Worm (Caenorhabditis elegans) whole organism, L4 larva: ENCODE data around the gene egl-5.

Experiments used
- D1046.2 ChIP-seq: fragments of 200-800 bp; sonication (Bioruptor generic); IDR thresholded peaks from 2 replicates; pipeline ENCODE4 v1.3.6; 2022; ENCODE audit warnings: missing genetic modification characterization, missing compliant biosample characterization
- F37D6.2 ChIP-seq: sonication (generic microtip); optimal IDR thresholded peaks from 2 replicates; lab custom pipeline; 2016; ENCODE audit warnings: mild to moderate bottlenecking, missing genetic modification characterization, missing compliant biosample characterization
- R02D3.7 ChIP-seq: fragments of 150-350 bp; sonication (generic microtip); optimal IDR thresholded peaks from 3 replicates; lab custom pipeline; 2014; ENCODE audit warnings: missing biosample characterization, missing genetic modification characterization
- T26A8.4 ChIP-seq: fragments of 200-800 bp; sonication (Bioruptor generic); IDR thresholded peaks from 2 replicates; pipeline ENCODE4 v1.3.6; 2022; ENCODE audit warnings: missing genetic modification characterization, missing compliant biosample characterization
- Y75B8A.6 ChIP-seq: fragments of 200-800 bp; sonication (Bioruptor generic); IDR thresholded peaks from 2 replicates; pipeline ENCODE4 v1.3.6; 2022; ENCODE audit warnings: missing genetic modification reagents, missing genetic modification characterization, missing compliant biosample characterization
- ZK337.2 ChIP-seq: fragments of 200-800 bp; sonication (Bioruptor generic); IDR thresholded peaks from 2 replicates; pipeline ENCODE4 v1.3.6; 2022; ENCODE audit warnings: missing genetic modification reagents, missing genetic modification characterization, missing compliant biosample characterization
- aha-1 ChIP-seq: fragments of 150-350 bp; peaks from one replicate; lab custom pipeline; 2014; ENCODE audit warnings: missing biosample characterization, missing genetic modification characterization
- arid-1 ChIP-seq: fragments of 200-800 bp; sonication (Bioruptor generic); conservative IDR thresholded peaks from 2 replicates; pipeline ENCODE4 v1.3.6; 2022; ENCODE audit warnings: missing genetic modification reagents, missing genetic modification characterization, missing compliant biosample characterization
- ceh-20 ChIP-seq: fragments of 200-800 bp; sonication (Bioruptor generic); IDR thresholded peaks from 2 replicates; pipeline ENCODE4 v1.3.6; 2022; ENCODE audit warnings: missing genetic modification reagents, missing genetic modification characterization, missing compliant biosample characterization
- cey-2 ChIP-seq: sonication (generic microtip); optimal IDR thresholded peaks from 3 replicates; lab custom pipeline; 2017; ENCODE audit warnings: missing genetic modification characterization, mild to moderate bottlenecking, missing compliant biosample characterization, antibody characterized with exemption, borderline replicate concordance; ENCODE audit not compliant: insufficient read depth
- daf-12 ChIP-seq: fragments of 150-350 bp; optimal IDR thresholded peaks from 2 replicates; lab custom pipeline; 2014; ENCODE audit warnings: missing biosample characterization, missing genetic modification reagents, missing genetic modification characterization
- dpl-1 ChIP-seq: fragments of 150-350 bp; optimal IDR thresholded peaks from 2 replicates; lab custom pipeline; 2014; ENCODE audit warnings: missing biosample characterization, missing genetic modification reagents, missing genetic modification characterization
- duxl-1 ChIP-seq: sonication (generic microtip); optimal IDR thresholded peaks from 2 replicates; lab custom pipeline; 2016; ENCODE audit warnings: mild to moderate bottlenecking, missing genetic modification characterization, moderate library complexity, missing compliant biosample characterization; ENCODE audit not compliant: poor library complexity
- dve-1 ChIP-seq: sonication (generic microtip); optimal IDR thresholded peaks from 2 replicates; lab custom pipeline; 2017; ENCODE audit warnings: antibody characterized with exemption, mild to moderate bottlenecking, missing genetic modification characterization, missing compliant biosample characterization; ENCODE audit not compliant: insufficient read depth
- hlh-30 ChIP-seq: sonication (generic microtip); optimal IDR thresholded peaks from 2 replicates; lab custom pipeline; 2017; ENCODE audit warnings: antibody characterized with exemption, mild to moderate bottlenecking, missing genetic modification characterization, missing compliant biosample characterization; ENCODE audit not compliant: insufficient read depth
- hmg-1.1 ChIP-seq: fragments of 200-800 bp; sonication (Bioruptor generic); IDR thresholded peaks from 2 replicates; pipeline ENCODE4 v1.3.6; 2022; ENCODE audit warnings: missing genetic modification reagents, missing genetic modification characterization, missing compliant biosample characterization
- lin-13 ChIP-seq: fragments of 150-350 bp; optimal IDR thresholded peaks from 2 replicates; lab custom pipeline; 2014; ENCODE audit warnings: missing biosample characterization, missing genetic modification reagents, missing genetic modification characterization
- lsy-2 ChIP-seq, 2 experiments: fragments of 150-350 bp in 1 of 2; sonication (generic microtip) in 1 of 2; optimal IDR thresholded peaks; 2 replicates each; lab custom pipeline; 2014 to 2017; ENCODE audit warnings: missing biosample characterization in 2 of 2, missing genetic modification characterization in 2 of 2
- madf-5 ChIP-seq, 2 experiments: fragments of 200-800 bp; sonication (Bioruptor generic); IDR thresholded peaks; 2 replicates each; pipeline ENCODE4 v1.3.6; 2022; ENCODE audit warnings: missing compliant biosample characterization in 2 of 2, missing genetic modification characterization in 2 of 2
- mdt-29 ChIP-seq: fragments of 200-800 bp; sonication (Bioruptor generic); IDR thresholded peaks from 2 replicates; pipeline ENCODE4 v1.3.6; 2022; ENCODE audit warnings: missing genetic modification reagents, missing genetic modification characterization, missing compliant biosample characterization
- mep-1 ChIP-seq: fragments of 150-350 bp; sonication (generic microtip); optimal IDR thresholded peaks from 3 replicates; lab custom pipeline; 2014; ENCODE audit warnings: missing biosample characterization, missing genetic modification characterization
- mxl-2 ChIP-seq: fragments of 200-800 bp; sonication (Bioruptor generic); conservative IDR thresholded peaks from 2 replicates; pipeline ENCODE4 v1.3.6; 2022; ENCODE audit warnings: missing genetic modification reagents, missing genetic modification characterization, missing compliant biosample characterization
- nhr-11 ChIP-seq: fragments of 150-350 bp; optimal IDR thresholded peaks from 2 replicates; lab custom pipeline; 2014; ENCODE audit warnings: missing biosample characterization, missing genetic modification characterization
- nhr-28 ChIP-seq: fragments of 150-350 bp; optimal IDR thresholded peaks from 2 replicates; lab custom pipeline; 2014; ENCODE audit warnings: missing biosample characterization, missing genetic modification characterization
- nhr-42 ChIP-seq: fragments of 200-800 bp; sonication (Bioruptor generic); IDR thresholded peaks from 2 replicates; pipeline ENCODE4 v1.3.6; 2022; ENCODE audit warnings: missing genetic modification characterization, missing compliant biosample characterization
- nhr-77 ChIP-seq: fragments of 150-350 bp; optimal IDR thresholded peaks from 2 replicates; lab custom pipeline; 2014; ENCODE audit warnings: missing biosample characterization, missing genetic modification characterization
- saeg-2 ChIP-seq: fragments of 200-800 bp; sonication (Bioruptor generic); IDR thresholded peaks from 2 replicates; pipeline ENCODE4 v1.3.6; 2022; ENCODE audit warnings: missing genetic modification reagents, missing genetic modification characterization, missing compliant biosample characterization
- set-16 ChIP-seq: fragments of 200-800 bp; sonication (Bioruptor generic); IDR thresholded peaks from 2 replicates; pipeline ENCODE4 v1.3.6; 2022; ENCODE audit warnings: missing genetic modification reagents, missing genetic modification characterization, missing compliant biosample characterization
- skn-1 ChIP-seq: fragments of 150-350 bp; optimal IDR thresholded peaks from 2 replicates; lab custom pipeline; 2014; ENCODE audit warnings: missing biosample characterization, missing genetic modification characterization
- snpc-1.2 ChIP-seq: fragments of 200-800 bp; sonication (Bioruptor generic); IDR thresholded peaks from 2 replicates; pipeline ENCODE4 v1.3.6; 2022; ENCODE audit warnings: missing genetic modification reagents, missing genetic modification characterization, missing compliant biosample characterization
- tra-1 ChIP-seq: fragments of 200-800 bp; sonication (Bioruptor generic); IDR thresholded peaks from 2 replicates; pipeline ENCODE4 v1.3.6; 2022; ENCODE audit warnings: missing genetic modification reagents, missing genetic modification characterization, missing compliant biosample characterization
- unc-39 ChIP-seq: sonication (generic microtip); optimal IDR thresholded peaks from 2 replicates; lab custom pipeline; 2017; ENCODE audit warnings: missing biosample characterization, missing genetic modification characterization
- unc-62 ChIP-seq, 3 experiments: fragments of 150-350 bp in 1 of 3; sonication (generic microtip); optimal IDR thresholded peaks in 2 of 3; peaks in 1 of 3; 1 replicate in 1 of 3; 2 replicates in 2 of 3; lab custom pipeline; 2014 to 2017; ENCODE audit warnings: missing biosample characterization in 3 of 3, missing genetic modification characterization in 3 of 3, missing genetic modification reagents in 3 of 3, missing genotype in 1 of 3
- zag-1 ChIP-seq: fragments of 150-350 bp; optimal IDR thresholded peaks from 2 replicates; lab custom pipeline; 2014; ENCODE audit warnings: missing biosample characterization, missing genetic modification characterization
- zfp-2 ChIP-seq: sonication (generic microtip); optimal IDR thresholded peaks from 2 replicates; lab custom pipeline; 2016; ENCODE audit warnings: mild to moderate bottlenecking, missing genetic modification characterization, missing compliant biosample characterization
- zip-11 ChIP-seq: fragments of 200-800 bp; sonication (Bioruptor generic); IDR thresholded peaks from 2 replicates; pipeline ENCODE4 v1.3.6; 2022; ENCODE audit warnings: missing genetic modification characterization, missing compliant biosample characterization
- zip-2 ChIP-seq: fragments of 150-350 bp; optimal IDR thresholded peaks from 2 replicates; lab custom pipeline; 2014; ENCODE audit warnings: missing biosample characterization, missing genetic modification characterization
- ztf-11 ChIP-seq: fragments of 150-350 bp; optimal IDR thresholded peaks from 2 replicates; lab custom pipeline; 2014; ENCODE audit warnings: missing biosample characterization, missing genetic modification characterization

Gene egl-5

ce11 chrIII:7783354-7783753 is 30.8 kb upstream of the egl-5 start, which contains the start of gene mab-5:
TSS of gene mab-5 (minus strand) at chrIII:7783454.
- TF ChIP-seq hmg-1.1 (GFP tag; lab: Robert Waterston, UW) (no peak), aha-1 (tag; lab: Kevin White, UChicago) (no peak), madf-5 (GFP tag; IDR thresholded peaks at IDR 0.05; lab: Robert Waterston, UW) (no peak), Y75B8A.6 (no peak), nhr-11 (tag; lab: Kevin White, UChicago) (no peak), mep-1 (tag; lab: Kevin White, UChicago) (no peak), arid-1 (GFP tag; lab: Robert Waterston, UW) (no peak), zag-1 (no peak), daf-12 (tag; lab: Kevin White, UChicago) (no peak), nhr-28 (tag; lab: Kevin White, UChicago) (no peak), saeg-2 (GFP tag; lab: Robert Waterston, UW) (no peak), R02D3.7 (tag; lab: Kevin White, UChicago) (no peak), dpl-1 (GFP tag; lab: Kevin White, UChicago) (no peak), snpc-1.2 (GFP tag; lab: Robert Waterston, UW) (no peak), nhr-77 (tag; lab: Kevin White, UChicago) (no peak), ZK337.2 (no peak), duxl-1 (tag; lab: Kevin White, UChicago) (no peak), set-16 (GFP tag; lab: Robert Waterston, UW) (no peak; the same call in 1 of the 2 replicates), nhr-42 (GFP tag; lab: Robert Waterston, UW) (no peak)

ce11 chrIII:7784201-7784600 is 30.0 kb upstream of the egl-5 start:
- TF ChIP-seq ceh-20 (GFP tag; lab: Robert Waterston, UW) (0 out of 2 replicates have a peak, but pooled peaks have one; percentile 21), zip-11 (GFP tag; lab: Robert Waterston, UW) (no peak), zip-2 (tag; lab: Kevin White, UChicago) (no peak), tra-1 (0 out of 2 replicates have a peak, but pooled peaks have one; percentile 23), lsy-2 (tag; optimal IDR thresholded peaks at IDR 0.05; lab: Kevin White, UChicago) (peak in 1 of 2 experiments; percentile 43), duxl-1 (tag; lab: Kevin White, UChicago) (peak; percentile 7), Y75B8A.6 (no peak), dve-1 (tag; lab: Kevin White, UChicago) (no peak)

DNA sequence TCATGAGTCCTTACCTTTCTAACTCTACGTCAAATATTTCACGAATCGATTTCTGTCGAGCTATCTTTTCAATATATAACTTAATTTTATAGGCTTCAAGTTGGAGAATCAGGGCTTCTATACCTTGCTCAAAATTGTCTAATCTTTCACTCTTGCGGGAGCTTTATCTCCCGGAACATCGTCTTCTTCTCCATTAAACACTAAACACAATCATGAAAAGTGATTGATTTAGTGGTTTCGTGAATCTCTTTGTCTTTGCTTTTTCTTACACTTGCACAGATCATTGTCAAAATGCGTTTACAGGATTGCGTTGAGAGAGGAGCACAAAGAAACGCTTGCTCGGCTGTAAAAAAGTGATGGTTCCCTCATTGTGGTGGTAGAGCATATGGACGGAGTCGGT is 25.8 kb upstream of the egl-5 start:
- no peak for TF ChIP-seq zfp-2 (tag; lab: Kevin White, UChicago)
- TF ChIP-seq unc-39: no peak
- TF ChIP-seq lin-13 (GFP tag; lab: Kevin White, UChicago): no peak
- no peak for TF ChIP-seq mxl-2 (GFP tag; lab: Robert Waterston, UW)
- no peak for TF ChIP-seq D1046.2
- no peak for TF ChIP-seq nhr-42 (GFP tag; lab: Robert Waterston, UW)
- no peak for TF ChIP-seq F37D6.2 (tag; lab: Kevin White, UChicago)
- no peak for TF ChIP-seq zag-1
- TF ChIP-seq mdt-29 (GFP tag; lab: Robert Waterston, UW): no peak
- no peak for TF ChIP-seq cey-2 (tag; lab: Kevin White, UChicago)
- TF ChIP-seq, all 104 proteins: peak for 0

ce11 chrIII:7790522-7790921 is 23.7 kb upstream of the egl-5 start:
- no peak for TF ChIP-seq ztf-11 (tag; lab: Kevin White, UChicago)
- no peak for TF ChIP-seq T26A8.4 (GFP tag; lab: Robert Waterston, UW)
- TF ChIP-seq skn-1 (tag; lab: Kevin White, UChicago): no peak
- TF ChIP-seq lsy-2 (tag; optimal IDR thresholded peaks at IDR 0.05; lab: Kevin White, UChicago): peak in 1 of 2 experiments; percentile 68
- peak; percentile 7 for TF ChIP-seq hlh-30
- peak in 1 of 2 experiments; percentile 75 for TF ChIP-seq unc-62 (GFP tag; optimal IDR thresholded peaks at IDR 0.05 in 1 of 2; lab: Kevin White, UChicago)
- TF ChIP-seq unc-62 (tag; optimal IDR thresholded peaks at IDR 0.05; lab: Kevin White, UChicago): no peak
